Worm (Caenorhabditis elegans) whole organism, late embryonic: ENCODE results near the gene glrx-5.

Experiments
- C08G9.2 ChIP-seq: sonication (generic microtip); optimal IDR thresholded peaks from 2 replicates; lab custom pipeline; 2016; ENCODE audit warnings: mild to moderate bottlenecking, missing genetic modification characterization, moderate library complexity, missing compliant biosample characterization
- ama-1 ChIP-seq: fragments of 150-350 bp; optimal IDR thresholded peaks from 2 replicates; lab custom pipeline; 2014
- ceh-18 ChIP-seq: sonication (generic microtip); optimal IDR thresholded peaks from 2 replicates; lab custom pipeline; 2016; ENCODE audit warnings: missing genetic modification characterization, missing compliant biosample characterization
- ceh-22 ChIP-seq: sonication (generic microtip); optimal IDR thresholded peaks from 2 replicates; lab custom pipeline; 2017; ENCODE audit warnings: missing biosample characterization, missing genetic modification characterization
- ceh-24 ChIP-seq: sonication (generic microtip); optimal IDR thresholded peaks from 2 replicates; lab custom pipeline; 2016; ENCODE audit warnings: mild to moderate bottlenecking, missing genetic modification characterization, missing compliant biosample characterization
- ceh-34 ChIP-seq: sonication (generic microtip); optimal IDR thresholded peaks from 2 replicates; lab custom pipeline; 2016; ENCODE audit warnings: mild to moderate bottlenecking, missing genetic modification characterization, missing compliant biosample characterization
- ets-4 ChIP-seq: sonication (generic microtip); optimal IDR thresholded peaks from 2 replicates; lab custom pipeline; 2016; ENCODE audit warnings: missing genetic modification characterization, missing compliant biosample characterization
- eyg-1 ChIP-seq: sonication (generic microtip); optimal IDR thresholded peaks from 2 replicates; lab custom pipeline; 2016; ENCODE audit warnings: missing genotype, missing genetic modification characterization, missing compliant biosample characterization
- nhr-11 ChIP-seq: fragments of 150-350 bp; optimal IDR thresholded peaks from 2 replicates; lab custom pipeline; 2014; ENCODE audit warnings: missing biosample characterization, missing genetic modification characterization
- pha-4 ChIP-seq: fragments of 150-350 bp; optimal IDR thresholded peaks from 2 replicates; lab custom pipeline; 2018; ENCODE audit warnings: missing biosample characterization, missing genetic modification reagents, missing genetic modification characterization
- unc-42 ChIP-seq: sonication (generic microtip); optimal IDR thresholded peaks from 2 replicates; lab custom pipeline; 2016; ENCODE audit warnings: missing genotype, missing genetic modification characterization, missing compliant biosample characterization

DNA sequence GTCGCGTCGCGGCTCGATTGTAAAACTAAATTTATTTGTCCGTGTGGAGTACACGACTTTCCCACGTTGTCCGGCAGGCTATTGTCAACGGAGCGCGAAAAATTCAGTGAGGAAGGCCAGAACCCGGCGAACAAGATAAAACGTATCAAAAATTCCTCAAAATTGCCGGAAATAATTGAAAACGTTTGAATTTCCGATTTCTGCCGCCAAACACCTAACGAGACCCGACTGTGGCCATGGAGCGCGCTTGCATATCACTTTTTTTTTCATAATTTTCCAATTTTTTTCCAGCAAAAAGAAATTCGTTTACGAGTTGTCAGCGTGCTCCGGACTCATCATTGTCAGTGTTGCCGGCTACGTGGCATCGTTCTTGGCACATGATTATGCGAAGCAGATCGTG is 24.8 kb upstream of the glrx-5 start:
- no peak for TF ChIP-seq ceh-22 (tag; lab: Kevin White, UChicago)
- no peak for TF ChIP-seq pha-4 (tag; lab: Kevin White, UChicago)
- no peak for TF ChIP-seq ceh-18
- no peak for TF ChIP-seq ets-4
- TF ChIP-seq eyg-1, result no peak
- no peak for TF ChIP-seq ceh-24
- no peak for TF ChIP-seq unc-42 (tag; lab: Kevin White, UChicago)
- TF ChIP-seq C08G9.2 (tag; lab: Kevin White, UChicago), result no peak
- TF ChIP-seq ama-1, result no peak
- TF ChIP-seq ceh-34 (tag; lab: Kevin White, UChicago), result no peak
- no peak for TF ChIP-seq nhr-11
